Worm (Caenorhabditis elegans) whole organism, L4 larva: ENCODE results near the gene nuo-1.

ENCODE experiments used
- F10B5.3 ChIP-seq: sonication (generic microtip); optimal IDR thresholded peaks from 2 replicates; lab custom pipeline; 2016; ENCODE audit warnings: mild to moderate bottlenecking, missing genetic modification characterization, missing compliant biosample characterization
- F37D6.2 ChIP-seq: sonication (generic microtip); optimal IDR thresholded peaks from 2 replicates; lab custom pipeline; 2016; ENCODE audit warnings: mild to moderate bottlenecking, missing genetic modification characterization, missing compliant biosample characterization
- T20F7.1 ChIP-seq: fragments of 200-800 bp; sonication (Bioruptor generic); optimal IDR thresholded peaks from 2 replicates; lab custom pipeline; 2018; ENCODE audit warnings: mild to moderate bottlenecking, missing genetic modification characterization, missing compliant biosample characterization
- Y48G9A.11 ChIP-seq: fragments of 200-800 bp; sonication (Bioruptor generic); IDR thresholded peaks from 2 replicates; pipeline ENCODE4 v1.3.6; 2022; ENCODE audit warnings: missing genetic modification reagents, missing genetic modification characterization, missing compliant biosample characterization
- ZK337.2 ChIP-seq: fragments of 200-800 bp; sonication (Bioruptor generic); IDR thresholded peaks from 2 replicates; pipeline ENCODE4 v1.3.6; 2022; ENCODE audit warnings: missing genetic modification reagents, missing genetic modification characterization, missing compliant biosample characterization
- ceh-28 ChIP-seq: fragments of 150-350 bp; optimal IDR thresholded peaks from 2 replicates; lab custom pipeline; 2014; ENCODE audit warnings: missing biosample characterization, missing genetic modification reagents, missing genetic modification characterization
- ceh-44 ChIP-seq: fragments of 200-800 bp; sonication (Bioruptor generic); IDR thresholded peaks from 2 replicates; pipeline ENCODE4 v1.3.6; 2022; ENCODE audit warnings: missing genetic modification reagents, missing genetic modification characterization, missing compliant biosample characterization
- ceh-62 ChIP-seq: sonication (generic microtip); optimal IDR thresholded peaks from 2 replicates; lab custom pipeline; 2017; ENCODE audit warnings: missing biosample characterization, missing genetic modification characterization
- ceh-82 ChIP-seq: sonication (generic microtip); optimal IDR thresholded peaks from 2 replicates; lab custom pipeline; 2017; ENCODE audit warnings: missing biosample characterization, missing genetic modification characterization
- ces-1 ChIP-seq: fragments of 150-350 bp; sonication (generic microtip); optimal IDR thresholded peaks from 4 replicates; lab custom pipeline; 2014; ENCODE audit warnings: missing biosample characterization, missing genetic modification reagents, missing genetic modification characterization
- dmd-8 ChIP-seq: fragments of 200-800 bp; sonication (Bioruptor generic); IDR thresholded peaks from 2 replicates; pipeline ENCODE4 v1.3.6; 2022; ENCODE audit warnings: missing genetic modification characterization, missing compliant biosample characterization
- dmd-9 ChIP-seq: fragments of 200-800 bp; sonication (Bioruptor generic); IDR thresholded peaks from 2 replicates; pipeline ENCODE4 v1.3.6; 2022; ENCODE audit warnings: missing genetic modification reagents, missing genetic modification characterization, missing compliant biosample characterization
- dve-1 ChIP-seq: sonication (generic microtip); optimal IDR thresholded peaks from 2 replicates; lab custom pipeline; 2017; ENCODE audit warnings: antibody characterized with exemption, mild to moderate bottlenecking, missing genetic modification characterization, missing compliant biosample characterization; ENCODE audit not compliant: insufficient read depth
- fkh-10 ChIP-seq: fragments of 150-350 bp; optimal IDR thresholded peaks from 2 replicates; lab custom pipeline; 2014; ENCODE audit warnings: missing biosample characterization, missing genetic modification reagents, missing genetic modification characterization
- hif-1 ChIP-seq, 2 experiments: sonication (generic microtip); optimal IDR thresholded peaks; 2 replicates each; lab custom pipeline; 2016 to 2017; ENCODE audit warnings: missing compliant biosample characterization in 2 of 2, missing genetic modification characterization in 2 of 2, missing genetic modification reagents in 2 of 2, missing genotype in 2 of 2, mild to moderate bottlenecking in 1 of 2
- hlh-11 ChIP-seq: fragments of 200-800 bp; sonication (Bioruptor generic); optimal IDR thresholded peaks from 2 replicates; lab custom pipeline; 2018; ENCODE audit warnings: mild to moderate bottlenecking, missing genetic modification characterization, missing compliant biosample characterization
- hmg-1.1 ChIP-seq: fragments of 200-800 bp; sonication (Bioruptor generic); IDR thresholded peaks from 2 replicates; pipeline ENCODE4 v1.3.6; 2022; ENCODE audit warnings: missing genetic modification reagents, missing genetic modification characterization, missing compliant biosample characterization
- lim-7 ChIP-seq: fragments of 200-800 bp; sonication (Bioruptor generic); IDR thresholded peaks from 2 replicates; pipeline ENCODE4 v1.3.6; 2022; ENCODE audit warnings: missing genetic modification characterization, missing compliant biosample characterization
- lin-15B ChIP-seq: fragments of 150-350 bp; sonication (generic microtip); optimal IDR thresholded peaks from 3 replicates; lab custom pipeline; 2014; ENCODE audit warnings: missing biosample characterization, missing genetic modification characterization
- lin-38 ChIP-seq: fragments of 200-800 bp; sonication (Bioruptor generic); IDR thresholded peaks from 2 replicates; pipeline ENCODE4 v1.3.6; 2022; ENCODE audit warnings: missing genetic modification reagents, missing genetic modification characterization, missing compliant biosample characterization
- lir-3 ChIP-seq: sonication (generic microtip); optimal IDR thresholded peaks from 2 replicates; lab custom pipeline; 2016; ENCODE audit warnings: mild to moderate bottlenecking, missing genetic modification characterization, missing compliant biosample characterization
- madf-5 ChIP-seq, 2 experiments: fragments of 200-800 bp; sonication (Bioruptor generic); IDR thresholded peaks; 2 replicates each; pipeline ENCODE4 v1.3.6; 2022; ENCODE audit warnings: missing compliant biosample characterization in 2 of 2, missing genetic modification characterization in 2 of 2
- mdl-1 ChIP-seq, 2 experiments: fragments of 150-350 bp in 1 of 2; sonication (generic microtip) in 1 of 2; optimal IDR thresholded peaks; 2 replicates each; lab custom pipeline; 2014 to 2017; ENCODE audit warnings: missing biosample characterization in 2 of 2, missing genetic modification characterization in 2 of 2
- mxl-3 ChIP-seq: fragments of 200-800 bp; sonication (Bioruptor generic); optimal IDR thresholded peaks from 2 replicates; lab custom pipeline; 2018; ENCODE audit warnings: mild to moderate bottlenecking, missing genetic modification characterization, missing compliant biosample characterization
- nhr-102 ChIP-seq: sonication (generic microtip); optimal IDR thresholded peaks from 2 replicates; lab custom pipeline; 2016; ENCODE audit warnings: mild to moderate bottlenecking, missing genetic modification characterization, moderate library complexity, missing compliant biosample characterization
- nhr-111 ChIP-seq: fragments of 200-800 bp; sonication (Bioruptor generic); optimal IDR thresholded peaks from 2 replicates; lab custom pipeline; 2018; ENCODE audit warnings: mild to moderate bottlenecking, missing genetic modification characterization, missing compliant biosample characterization
- nhr-25 ChIP-seq: sonication (generic microtip); optimal IDR thresholded peaks from 2 replicates; lab custom pipeline; 2017; ENCODE audit warnings: missing genetic modification characterization, mild to moderate bottlenecking, missing compliant biosample characterization, antibody characterized with exemption, moderate library complexity, borderline replicate concordance; ENCODE audit not compliant: insufficient read depth
- nhr-28 ChIP-seq: fragments of 150-350 bp; optimal IDR thresholded peaks from 2 replicates; lab custom pipeline; 2014; ENCODE audit warnings: missing biosample characterization, missing genetic modification characterization
- nhr-48 ChIP-seq: sonication (generic microtip); optimal IDR thresholded peaks from 2 replicates; lab custom pipeline; 2016; ENCODE audit warnings: mild to moderate bottlenecking, missing genetic modification characterization, missing compliant biosample characterization
- nhr-76 ChIP-seq: fragments of 150-350 bp; optimal IDR thresholded peaks from 2 replicates; lab custom pipeline; 2014; ENCODE audit warnings: missing biosample characterization, missing genetic modification characterization
- nhr-77 ChIP-seq: fragments of 150-350 bp; optimal IDR thresholded peaks from 2 replicates; lab custom pipeline; 2014; ENCODE audit warnings: missing biosample characterization, missing genetic modification characterization
- pha-4 ChIP-seq, 2 experiments: fragments of 150-350 bp in 1 of 2; fragments of 200-800 bp in 1 of 2; sonication (Bioruptor generic) in 1 of 2; IDR thresholded peaks in 1 of 2; optimal IDR thresholded peaks in 1 of 2; 2 replicates each; pipeline versions ENCODE4 v1.3.6 to Lab custom; 2014 to 2022; ENCODE audit warnings: missing genetic modification characterization in 2 of 2, missing genetic modification reagents in 2 of 2, missing biosample characterization in 1 of 2, missing compliant biosample characterization in 1 of 2
- saeg-2 ChIP-seq: fragments of 200-800 bp; sonication (Bioruptor generic); IDR thresholded peaks from 2 replicates; pipeline ENCODE4 v1.3.6; 2022; ENCODE audit warnings: missing genetic modification reagents, missing genetic modification characterization, missing compliant biosample characterization
- skn-1 ChIP-seq: fragments of 150-350 bp; optimal IDR thresholded peaks from 2 replicates; lab custom pipeline; 2014; ENCODE audit warnings: missing biosample characterization, missing genetic modification characterization
- snpc-1.2 ChIP-seq: fragments of 200-800 bp; sonication (Bioruptor generic); IDR thresholded peaks from 2 replicates; pipeline ENCODE4 v1.3.6; 2022; ENCODE audit warnings: missing genetic modification reagents, missing genetic modification characterization, missing compliant biosample characterization
- spr-1 ChIP-seq: sonication (generic microtip); optimal IDR thresholded peaks from 2 replicates; lab custom pipeline; 2016; ENCODE audit warnings: mild to moderate bottlenecking, missing genetic modification characterization, missing compliant biosample characterization
- tag-97 ChIP-seq: fragments of 200-800 bp; sonication (Bioruptor generic); IDR thresholded peaks from 2 replicates; pipeline ENCODE4 v1.3.6; 2022; ENCODE audit warnings: missing genetic modification characterization, missing compliant biosample characterization
- unc-130 ChIP-seq: sonication (generic microtip); optimal IDR thresholded peaks from 2 replicates; lab custom pipeline; 2016; ENCODE audit warnings: missing genetic modification reagents, missing genetic modification characterization, missing compliant biosample characterization
- unc-62 ChIP-seq, 3 experiments: fragments of 150-350 bp in 1 of 3; sonication (generic microtip); optimal IDR thresholded peaks in 2 of 3; peaks in 1 of 3; 1 replicate in 1 of 3; 2 replicates in 2 of 3; lab custom pipeline; 2014 to 2017; ENCODE audit warnings: missing biosample characterization in 3 of 3, missing genetic modification characterization in 3 of 3, missing genetic modification reagents in 3 of 3, missing genotype in 1 of 3
- vab-7 ChIP-seq: fragments of 200-800 bp; sonication (Bioruptor generic); IDR thresholded peaks from 2 replicates; pipeline ENCODE4 v1.3.6; 2022; ENCODE audit warnings: missing genetic modification reagents, missing genetic modification characterization, missing compliant biosample characterization
- zip-2 ChIP-seq: fragments of 150-350 bp; optimal IDR thresholded peaks from 2 replicates; lab custom pipeline; 2014; ENCODE audit warnings: missing biosample characterization, missing genetic modification characterization
- ztf-7 ChIP-seq: fragments of 150-350 bp; optimal IDR thresholded peaks from 2 replicates; lab custom pipeline; 2014; ENCODE audit warnings: missing biosample characterization, missing genetic modification characterization

nuo-1 gene

DNA sequence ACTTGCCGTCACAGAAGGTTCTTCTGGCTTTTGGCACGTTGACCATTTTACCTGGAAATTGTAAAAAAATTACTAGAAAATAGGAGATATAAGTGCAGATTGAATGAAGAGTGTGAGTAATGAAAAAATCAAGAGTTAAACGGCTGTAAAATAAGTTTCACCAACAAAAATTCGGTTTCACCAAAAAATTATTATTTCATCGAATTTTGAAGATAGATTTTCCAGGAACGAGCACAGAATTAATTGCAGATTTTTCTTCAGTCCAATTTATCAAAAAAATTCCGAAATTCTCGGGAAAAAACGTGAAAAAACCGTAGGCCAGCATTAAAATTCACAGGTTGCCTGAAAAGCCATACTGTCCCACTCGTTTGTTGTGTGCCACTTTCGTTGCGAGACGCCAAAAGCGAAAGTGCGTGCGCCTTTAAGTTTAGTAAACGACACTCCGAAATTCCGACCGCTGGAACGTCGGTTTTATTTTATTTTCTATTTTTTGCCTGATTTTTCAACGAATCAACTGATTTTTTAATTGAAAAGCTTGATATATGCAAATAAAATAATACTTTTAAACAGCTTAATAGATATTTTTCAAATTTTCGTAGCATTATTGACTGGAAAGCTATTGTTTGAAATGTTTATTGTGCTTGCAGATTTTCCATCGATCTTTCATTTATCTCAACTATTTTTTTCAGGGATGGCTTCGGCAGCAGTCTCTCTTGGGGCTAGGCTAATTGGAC lies at the start of gene nuo-1, which contains the start of gene rpl-36.A (continued):
- TF ChIP-seq mxl-3 (GFP tag; lab: Kevin White, UChicago) (peak; percentile 36), lim-7 (no peak), dmd-8 (GFP tag; lab: Robert Waterston, UW) (no peak), nhr-25 (tag; lab: Kevin White, UChicago) (peak; percentile 9), snpc-1.2 (GFP tag; lab: Robert Waterston, UW) (no peak), nhr-48 (no peak), fkh-10 (GFP tag; lab: Kevin White, UChicago) (peak; percentile 1), zip-2 (tag; lab: Kevin White, UChicago) (no peak), ztf-7 (tag; lab: Kevin White, UChicago) (no peak), dve-1 (tag; lab: Kevin White, UChicago) (peak; percentile 71), unc-130 (GFP tag; lab: Kevin White, UChicago) (peak; percentile 50), ceh-28 (tag; lab: Kevin White, UChicago) (no peak), pha-4 (GFP tag; IDR thresholded peaks at IDR 0.05; lab: Robert Waterston, UW) (no peak), pha-4 (tag; optimal IDR thresholded peaks at IDR 0.05; lab: Kevin White, UChicago) (peak; percentile 12), tag-97 (GFP tag; lab: Robert Waterston, UW) (no peak), ceh-44 (GFP tag; lab: Robert Waterston, UW) (no peak), nhr-28 (peak; percentile 48), F37D6.2 (peak; percentile 27), nhr-76 (tag; lab: Kevin White, UChicago) (no peak)

DNA sequence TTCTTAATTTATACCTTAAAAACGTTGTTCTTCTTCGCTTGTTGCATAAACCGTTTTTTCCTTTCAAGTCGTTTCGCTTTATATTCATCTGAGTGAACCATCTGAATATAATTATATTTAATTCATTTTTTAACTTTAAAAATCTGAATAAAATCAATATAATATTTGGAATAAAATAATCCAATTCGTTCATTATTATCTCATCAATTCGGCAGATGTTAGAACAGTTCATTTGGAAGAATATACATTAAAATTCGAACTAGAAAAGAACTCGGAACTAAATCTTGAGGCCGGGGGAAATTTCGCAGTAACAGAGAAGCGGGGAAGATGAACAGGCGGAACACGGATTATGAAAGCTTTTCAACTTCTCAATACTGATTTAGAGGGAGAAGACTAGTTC lies 48.7 kb upstream of the nuo-1 start, which contains the start of gene F33A8.4:
F33A8.4 (minus strand) TSS at position 101 of the 400 bp plus-strand sequence.
- no peak for TF ChIP-seq pha-4 (GFP tag; IDR thresholded peaks at IDR 0.05; lab: Robert Waterston, UW)
- no peak for TF ChIP-seq pha-4 (tag; optimal IDR thresholded peaks at IDR 0.05; lab: Kevin White, UChicago)
- no peak for TF ChIP-seq snpc-1.2 (GFP tag; lab: Robert Waterston, UW)
- peak in 1 of 2 experiments; percentile 14 for TF ChIP-seq unc-62 (GFP tag; optimal IDR thresholded peaks at IDR 0.05 in 1 of 2; lab: Kevin White, UChicago)
- TF ChIP-seq unc-62 (tag; optimal IDR thresholded peaks at IDR 0.05; lab: Kevin White, UChicago) = no peak
- TF ChIP-seq lin-38 (GFP tag; lab: Robert Waterston, UW) = 0 out of 2 replicates have a peak, but pooled peaks have one; percentile 27
- TF ChIP-seq T20F7.1 (GFP tag; lab: Kevin White, UChicago) = peak; percentile 17

DNA sequence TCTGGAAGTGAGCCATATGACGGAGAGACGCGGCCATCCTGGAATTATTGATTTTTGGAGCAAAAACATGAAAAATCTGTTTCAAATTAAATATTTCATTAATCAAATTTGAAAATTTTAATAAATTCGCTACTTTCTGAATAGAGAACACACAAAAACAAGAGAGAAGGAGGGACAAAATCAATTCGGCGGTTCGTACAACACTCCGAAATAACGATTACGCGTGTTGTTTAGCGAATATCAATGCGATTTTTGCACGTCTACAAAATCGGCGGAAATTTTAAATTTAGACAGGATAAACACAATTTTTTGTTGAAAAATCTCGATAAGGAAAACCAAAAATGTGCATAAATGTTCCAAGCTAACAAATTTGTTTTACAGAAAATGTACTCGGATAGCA lies 47.8 kb upstream of the nuo-1 start, which contains the start of the genes sdhd-1 and ilkp-1:
sdhd-1 (minus strand) TSS at position 38 of the 400 bp plus-strand sequence.
ilkp-1 (plus strand) TSS at position 380 of the 400 bp plus-strand sequence.
- TF ChIP-seq lir-3 (tag; lab: Kevin White, UChicago) (no peak), dmd-9 (GFP tag; lab: Robert Waterston, UW) (no peak), dmd-8 (GFP tag; lab: Robert Waterston, UW) (no peak), Y48G9A.11 (GFP tag; lab: Robert Waterston, UW) (no peak; the same call in 1 of the 2 replicates), T20F7.1 (GFP tag; lab: Kevin White, UChicago) (peak; percentile 97), hlh-11 (tag; lab: Kevin White, UChicago) (no peak), spr-1 (tag; lab: Kevin White, UChicago) (no peak), hif-1 (tag; optimal IDR thresholded peaks at IDR 0.05; lab: Kevin White, UChicago) (peak in 1 of 2 experiments; percentile 98), nhr-77 (tag; lab: Kevin White, UChicago) (no peak), mdl-1 (tag; optimal IDR thresholded peaks at IDR 0.05; lab: Kevin White, UChicago) (no peak), saeg-2 (GFP tag; lab: Robert Waterston, UW) (no peak), vab-7 (GFP tag; lab: Robert Waterston, UW) (no peak), madf-5 (GFP tag; IDR thresholded peaks at IDR 0.05; lab: Robert Waterston, UW) (no peak), lim-7 (no peak), lin-15B (tag; lab: Kevin White, UChicago) (no peak), unc-62 (GFP tag; optimal IDR thresholded peaks at IDR 0.05 in 1 of 2; lab: Kevin White, UChicago) (no peak), unc-62 (tag; optimal IDR thresholded peaks at IDR 0.05; lab: Kevin White, UChicago) (no peak), pha-4 (GFP tag; IDR thresholded peaks at IDR 0.05; lab: Robert Waterston, UW) (no peak), pha-4 (tag; optimal IDR thresholded peaks at IDR 0.05; lab: Kevin White, UChicago) (no peak), ZK337.2 (GFP tag; lab: Robert Waterston, UW) (no peak), nhr-102 (tag; lab: Kevin White, UChicago) (no peak), skn-1 (tag; lab: Kevin White, UChicago) (no peak), F37D6.2 (no peak), nhr-76 (tag; lab: Kevin White, UChicago) (no peak), ces-1 (no peak), nhr-111 (GFP tag; lab: Kevin White, UChicago) (no peak), ceh-62 (tag; lab: Kevin White, UChicago) (no peak), ceh-82 (tag; lab: Kevin White, UChicago) (no peak), hmg-1.1 (GFP tag; lab: Robert Waterston, UW) (peak; percentile 43; the same call in 1 of the 2 replicates), nhr-25 (tag; lab: Kevin White, UChicago) (no peak), F10B5.3 (tag; lab: Kevin White, UChicago) (no peak)
